Fruit fly (Drosophila melanogaster) whole organism, adult: ENCODE results near the gene CG42465.

Source experiments
- CG12768 ChIP-seq: fragments of 200-800 bp; sonication (Bioruptor generic); optimal IDR thresholded peaks from 2 replicates; lab custom pipeline; 2017; ENCODE audit warnings: missing biosample characterization, missing genetic modification characterization, mild to moderate bottlenecking, moderate library complexity, missing genetic modification reagents
- CG14711 ChIP-seq: fragments of 200-800 bp; sonication (Bioruptor generic); optimal IDR thresholded peaks from 2 replicates; lab custom pipeline; 2018; ENCODE audit warnings: missing biosample characterization, mild to moderate bottlenecking, missing genetic modification characterization, moderate library complexity
- CG1620 ChIP-seq: fragments of 200-800 bp; sonication (Bioruptor generic); optimal IDR thresholded peaks from 2 replicates; lab custom pipeline; 2016; ENCODE audit warnings: missing biosample characterization, missing genetic modification characterization
- CG5204 ChIP-seq: fragments of 200-800 bp; sonication (Bioruptor generic); optimal IDR thresholded peaks from 2 replicates; lab custom pipeline; 2016; ENCODE audit warnings: missing biosample characterization, missing genetic modification characterization
- CG7101 ChIP-seq: fragments of 200-800 bp; sonication (Bioruptor generic); optimal IDR thresholded peaks from 2 replicates; lab custom pipeline; 2018; ENCODE audit warnings: missing biosample characterization, mild to moderate bottlenecking, missing genetic modification characterization, moderate library complexity
- Clk ChIP-seq: fragments of 200-800 bp; sonication (Bioruptor generic); optimal IDR thresholded peaks from 2 replicates; lab custom pipeline; 2017; ENCODE audit warnings: missing biosample characterization, missing genetic modification characterization
- Crg-1 ChIP-seq: fragments of 200-800 bp; sonication (Bioruptor generic); optimal IDR thresholded peaks from 2 replicates; lab custom pipeline; 2016; ENCODE audit warnings: missing biosample characterization, missing genetic modification characterization
- Hr96 ChIP-seq: fragments of 200-800 bp; sonication (Bioruptor generic); optimal IDR thresholded peaks from 2 replicates; lab custom pipeline; 2016; ENCODE audit warnings: missing biosample characterization, missing genetic modification characterization
- bab1 ChIP-seq: fragments of 200-800 bp; sonication (Bioruptor generic); optimal IDR thresholded peaks from 3 replicates; lab custom pipeline; 2019; ENCODE audit warnings: missing biosample characterization, mild to moderate bottlenecking, missing genetic modification characterization, moderate library complexity
- cic ChIP-seq: fragments of 200-800 bp; sonication (Bioruptor generic); optimal IDR thresholded peaks from 2 replicates; lab custom pipeline; 2017; ENCODE audit warnings: missing biosample characterization, mild to moderate bottlenecking, missing genetic modification characterization, moderate library complexity
- kay ChIP-seq: fragments of 200-800 bp; sonication (Bioruptor generic); peaks from one replicate; lab custom pipeline; 2016; ENCODE audit warnings: missing biosample characterization, missing genetic modification characterization, borderline replicate concordance
- pad ChIP-seq: fragments of 200-800 bp; sonication (Bioruptor generic); optimal IDR thresholded peaks from 3 replicates; lab custom pipeline; 2017; ENCODE audit warnings: missing biosample characterization, missing genetic modification characterization, mild to moderate bottlenecking, moderate library complexity, missing genetic modification reagents
- toe ChIP-seq: fragments of 200-800 bp; sonication (Bioruptor generic); optimal IDR thresholded peaks from 2 replicates; lab custom pipeline; 2016; ENCODE audit warnings: missing biosample characterization, missing genetic modification characterization

- TF ChIP-seq pad (GFP tag; lab: Kevin White, UChicago) (no peak), Hr96 (GFP tag; lab: Kevin White, UChicago) (no peak), kay (GFP tag; lab: Kevin White, UChicago) (no peak), Crg-1 (GFP tag; lab: Kevin White, UChicago) (no peak), CG7101 (tag; lab: Kevin White, UChicago) (no peak), Clk (no peak), toe (no peak), CG5204 (GFP tag; lab: Kevin White, UChicago) (no peak), CG14711 (no peak), CG12768 (GFP tag; lab: Kevin White, UChicago) (no peak), bab1 (GFP tag; lab: Kevin White, UChicago) (no peak), CG1620 (no peak), cic (GFP tag; lab: Kevin White, UChicago) (no peak)
These were observed 13.7 kb downstream of the CG42465 start for dm6 chr2L:3713545-3714156.
